Worm (Caenorhabditis elegans) whole organism, young adult: Measurements from ENCODE around the gene set-21.
A peak's percentile ranks its signal among the peaks of the same experiment; 100 is the strongest.

Experiments used
- B0336.3 ChIP-seq: fragments of 200-800 bp; sonication (Bioruptor generic); IDR thresholded peaks from 2 replicates; pipeline ENCODE4 v1.3.6; 2022; ENCODE audit warnings: missing genetic modification characterization, missing compliant biosample characterization
- C17E4.6 ChIP-seq: fragments of 200-800 bp; sonication (Bioruptor generic); IDR thresholded peaks from 2 replicates; pipeline ENCODE4 v1.3.6; 2022; ENCODE audit warnings: missing genetic modification reagents, missing genetic modification characterization, missing compliant biosample characterization
- F33H1.4 ChIP-seq: fragments of 200-800 bp; sonication (Bioruptor generic); IDR thresholded peaks from 2 replicates; pipeline ENCODE4 v1.3.6; 2022; ENCODE audit warnings: missing genetic modification reagents, missing genetic modification characterization, missing compliant biosample characterization
- K12H6.12 ChIP-seq: fragments of 200-800 bp; sonication (Bioruptor generic); optimal IDR thresholded peaks from 2 replicates; lab custom pipeline; 2018; ENCODE audit warnings: mild to moderate bottlenecking, missing genetic modification characterization, missing compliant biosample characterization
- Y53F4B.3 ChIP-seq: fragments of 200-800 bp; sonication (Bioruptor generic); IDR thresholded peaks from 2 replicates; pipeline ENCODE4 v1.3.6; 2022; ENCODE audit warnings: missing genetic modification reagents, missing genetic modification characterization, missing compliant biosample characterization
- ZK185.1 ChIP-seq: sonication (generic microtip); optimal IDR thresholded peaks from 2 replicates; lab custom pipeline; 2016; ENCODE audit warnings: mild to moderate bottlenecking, missing genetic modification characterization, missing compliant biosample characterization; ENCODE audit not compliant: poor library complexity, severe bottlenecking
- atf-7 ChIP-seq: sonication (generic microtip); optimal IDR thresholded peaks from 2 replicates; lab custom pipeline; 2017; ENCODE audit warnings: mild to moderate bottlenecking, missing genetic modification characterization, missing compliant biosample characterization
- athp-1 ChIP-seq: sonication (generic microtip); optimal IDR thresholded peaks from 2 replicates; lab custom pipeline; 2017; ENCODE audit warnings: mild to moderate bottlenecking, missing genetic modification characterization, missing compliant biosample characterization
- attf-5 ChIP-seq: fragments of 200-800 bp; sonication (Bioruptor generic); optimal IDR thresholded peaks from 2 replicates; lab custom pipeline; 2018; ENCODE audit warnings: mild to moderate bottlenecking, missing genetic modification characterization, missing compliant biosample characterization
- attf-6 ChIP-seq: fragments of 200-800 bp; sonication (Bioruptor generic); IDR thresholded peaks from 2 replicates; pipeline ENCODE4 v1.3.6; 2022; ENCODE audit warnings: missing genetic modification reagents, missing genetic modification characterization, missing compliant biosample characterization
- bed-1 ChIP-seq: fragments of 200-800 bp; sonication (Bioruptor generic); IDR thresholded peaks from 2 replicates; pipeline ENCODE4 v1.3.6; 2022; ENCODE audit warnings: missing genetic modification reagents, missing genetic modification characterization, missing compliant biosample characterization
- bed-2 ChIP-seq: fragments of 200-800 bp; sonication (Bioruptor generic); IDR thresholded peaks from 2 replicates; pipeline ENCODE4 v1.3.6; 2022; ENCODE audit warnings: missing genetic modification reagents, missing genetic modification characterization, missing compliant biosample characterization
- cebp-1 ChIP-seq, 2 experiments: fragments of 200-800 bp in 1 of 2; sonication (Bioruptor generic) in 1 of 2; sonication (generic microtip) in 1 of 2; IDR thresholded peaks in 1 of 2; optimal IDR thresholded peaks in 1 of 2; 2 replicates each; pipeline versions ENCODE4 v1.3.6 to Lab custom; 2017 to 2022; ENCODE audit warnings: missing compliant biosample characterization in 2 of 2, missing genetic modification characterization in 2 of 2, mild to moderate bottlenecking in 1 of 2, missing genetic modification reagents in 1 of 2, moderate library complexity in 1 of 2
- cebp-2 ChIP-seq: fragments of 200-800 bp; sonication (Bioruptor generic); IDR thresholded peaks from 2 replicates; pipeline ENCODE4 v1.3.6; 2022; ENCODE audit warnings: missing genetic modification characterization, missing compliant biosample characterization
- ceh-100 ChIP-seq: fragments of 200-800 bp; sonication (Bioruptor generic); IDR thresholded peaks from 2 replicates; pipeline ENCODE4 v1.3.6; 2022; ENCODE audit warnings: missing genetic modification reagents, missing genetic modification characterization, missing compliant biosample characterization
- dox-1 ChIP-seq: fragments of 200-800 bp; sonication (Bioruptor generic); IDR thresholded peaks from 2 replicates; pipeline ENCODE4 v1.3.6; 2022; ENCODE audit warnings: missing genetic modification reagents, missing genetic modification characterization, missing compliant biosample characterization
- egl-18 ChIP-seq: fragments of 200-800 bp; sonication (Bioruptor generic); IDR thresholded peaks from 2 replicates; pipeline ENCODE4 v1.3.6; 2022; ENCODE audit warnings: missing genetic modification reagents, missing genetic modification characterization, missing compliant biosample characterization
- egrh-3 ChIP-seq: fragments of 200-800 bp; sonication (Bioruptor generic); IDR thresholded peaks from 2 replicates; pipeline ENCODE4 v1.3.6; 2022; ENCODE audit warnings: missing genetic modification reagents, missing genetic modification characterization, missing compliant biosample characterization
- ets-4 ChIP-seq: fragments of 200-800 bp; sonication (Bioruptor generic); optimal IDR thresholded peaks from 2 replicates; lab custom pipeline; 2018; ENCODE audit warnings: mild to moderate bottlenecking, missing genetic modification characterization, missing compliant biosample characterization
- fkh-3 ChIP-seq: sonication (generic microtip); optimal IDR thresholded peaks from 2 replicates; lab custom pipeline; 2016; ENCODE audit warnings: mild to moderate bottlenecking, missing genetic modification characterization, missing compliant biosample characterization
- him-1 ChIP-seq: sonication (generic microtip); optimal IDR thresholded peaks from 2 replicates; lab custom pipeline; 2016; ENCODE audit warnings: missing genotype, missing genetic modification reagents, missing genetic modification characterization, missing compliant biosample characterization
- hmg-1.2 ChIP-seq: fragments of 200-800 bp; sonication (Bioruptor generic); IDR thresholded peaks from 2 replicates; pipeline ENCODE4 v1.3.6; 2022; ENCODE audit warnings: missing genetic modification reagents, missing genetic modification characterization, missing compliant biosample characterization
- hrde-1 ChIP-seq: sonication (generic microtip); optimal IDR thresholded peaks from 2 replicates; lab custom pipeline; 2016; ENCODE audit warnings: missing genetic modification characterization, mild to moderate bottlenecking, missing compliant biosample characterization, moderate library complexity, missing genotype, missing genetic modification reagents, borderline replicate concordance
- let-526 ChIP-seq: fragments of 200-800 bp; sonication (Bioruptor generic); IDR thresholded peaks from 2 replicates; pipeline ENCODE4 v1.3.6; 2022; ENCODE audit warnings: missing genetic modification reagents, missing genetic modification characterization, missing compliant biosample characterization
- lin-26 ChIP-seq: fragments of 200-800 bp; sonication (Bioruptor generic); IDR thresholded peaks from 2 replicates; pipeline ENCODE4 v1.3.6; 2022; ENCODE audit warnings: missing genetic modification reagents, missing genetic modification characterization, missing compliant biosample characterization
- lir-1 ChIP-seq: fragments of 200-800 bp; sonication (Bioruptor generic); conservative IDR thresholded peaks from 2 replicates; pipeline ENCODE4 v1.3.6; 2022; ENCODE audit warnings: missing genetic modification reagents, missing genetic modification characterization, missing compliant biosample characterization
- madf-10 ChIP-seq: sonication (generic microtip); optimal IDR thresholded peaks from 2 replicates; lab custom pipeline; 2016; ENCODE audit warnings: mild to moderate bottlenecking, missing genetic modification characterization, missing compliant biosample characterization
- madf-8 ChIP-seq: fragments of 200-800 bp; sonication (Bioruptor generic); conservative IDR thresholded peaks from 2 replicates; pipeline ENCODE4 v1.3.6; 2022; ENCODE audit warnings: missing genetic modification reagents, missing genetic modification characterization, missing compliant biosample characterization
- mcd-1 ChIP-seq: fragments of 200-800 bp; sonication (Bioruptor generic); IDR thresholded peaks from 2 replicates; pipeline ENCODE4 v1.3.6; 2022; ENCODE audit warnings: missing genetic modification reagents, missing genetic modification characterization, missing compliant biosample characterization
- mes-4 ChIP-seq: sonication (generic microtip); optimal IDR thresholded peaks from 2 replicates; lab custom pipeline; 2016; ENCODE audit warnings: missing genotype, missing genetic modification characterization, missing compliant biosample characterization
- nfya-2 ChIP-seq: fragments of 200-800 bp; sonication (Bioruptor generic); IDR thresholded peaks from 2 replicates; pipeline ENCODE4 v1.3.6; 2022; ENCODE audit warnings: missing genetic modification reagents, missing genetic modification characterization, missing compliant biosample characterization
- nhr-27 ChIP-seq: fragments of 200-800 bp; sonication (Bioruptor generic); optimal IDR thresholded peaks from 2 replicates; lab custom pipeline; 2018; ENCODE audit warnings: mild to moderate bottlenecking, missing genetic modification characterization, moderate library complexity, missing compliant biosample characterization
- nhr-80 ChIP-seq: sonication (generic microtip); optimal IDR thresholded peaks from 2 replicates; lab custom pipeline; 2016; ENCODE audit warnings: missing genetic modification characterization, missing compliant biosample characterization
- repo-1 ChIP-seq: sonication (generic microtip); optimal IDR thresholded peaks from 2 replicates; lab custom pipeline; 2017; ENCODE audit warnings: mild to moderate bottlenecking, missing genetic modification characterization, missing compliant biosample characterization
- rpc-1 ChIP-seq, 2 experiments: fragments of 150-350 bp in 1 of 2; sonication (generic microtip) in 1 of 2; optimal IDR thresholded peaks; 2 replicates each; lab custom pipeline; 2014 to 2018; ENCODE audit warnings: missing biosample characterization in 1 of 2, missing genetic modification characterization in 1 of 2, missing genetic modification reagents in 1 of 2, missing genotype in 1 of 2
- snpc-1.1 ChIP-seq: sonication (generic microtip); optimal IDR thresholded peaks from 2 replicates; lab custom pipeline; 2017; ENCODE audit warnings: missing genetic modification characterization, mild to moderate bottlenecking, missing compliant biosample characterization, antibody characterized with exemption, moderate library complexity, missing genotype, missing genetic modification reagents; ENCODE audit not compliant: insufficient read depth
- snpc-4 ChIP-seq, 5 experiments: fragments of 150-350 bp in 1 of 5; sonication (generic microtip) in 4 of 5; optimal IDR thresholded peaks; 2 replicates each; lab custom pipeline; 2014 to 2018; ENCODE audit warnings: missing genetic modification characterization in 5 of 5, missing biosample characterization in 3 of 5, antibody characterized with exemption in 2 of 5, mild to moderate bottlenecking in 2 of 5, missing compliant biosample characterization in 2 of 5, missing genotype in 2 of 5, moderate library complexity in 2 of 5, missing genetic modification reagents in 1 of 5
- somi-1 ChIP-seq: fragments of 200-800 bp; sonication (Bioruptor generic); optimal IDR thresholded peaks from 2 replicates; lab custom pipeline; 2018; ENCODE audit warnings: mild to moderate bottlenecking, missing genetic modification characterization, missing compliant biosample characterization
- sptf-2 ChIP-seq: fragments of 200-800 bp; sonication (Bioruptor generic); optimal IDR thresholded peaks from 2 replicates; lab custom pipeline; 2018; ENCODE audit warnings: mild to moderate bottlenecking, missing genetic modification characterization, missing compliant biosample characterization
- tbp1 ChIP-seq: fragments of 200-800 bp; sonication (Bioruptor generic); optimal IDR thresholded peaks from 2 replicates; lab custom pipeline; 2018; ENCODE audit warnings: mild to moderate bottlenecking, missing genetic modification characterization, missing compliant biosample characterization
- tbx-9 ChIP-seq: sonication (generic microtip); optimal IDR thresholded peaks from 2 replicates; lab custom pipeline; 2016; ENCODE audit warnings: borderline replicate concordance, missing genetic modification characterization, inconsistent platforms, missing compliant biosample characterization
- unc-62 ChIP-seq: fragments of 150-350 bp; optimal IDR thresholded peaks from 2 replicates; lab custom pipeline; 2014; ENCODE audit warnings: missing biosample characterization, missing genetic modification reagents, missing genetic modification characterization
- zfh-2 ChIP-seq: fragments of 200-800 bp; sonication (Bioruptor generic); conservative IDR thresholded peaks from 2 replicates; pipeline ENCODE4 v1.3.6; 2022; ENCODE audit warnings: missing genetic modification reagents, missing genetic modification characterization, missing compliant biosample characterization
- ztf-22 ChIP-seq: fragments of 200-800 bp; sonication (Bioruptor generic); optimal IDR thresholded peaks from 2 replicates; lab custom pipeline; 2018; ENCODE audit warnings: mild to moderate bottlenecking, missing genetic modification characterization, moderate library complexity, missing compliant biosample characterization
- ztf-26 ChIP-seq: sonication (generic microtip); optimal IDR thresholded peaks from 2 replicates; lab custom pipeline; 2017; ENCODE audit warnings: missing genetic modification characterization, missing compliant biosample characterization
- ztf-28 ChIP-seq: fragments of 200-800 bp; sonication (Bioruptor generic); IDR thresholded peaks from 2 replicates; pipeline ENCODE4 v1.3.6; 2022; ENCODE audit warnings: missing genetic modification reagents, missing genetic modification characterization, missing compliant biosample characterization

The set-21 gene

ce11 chrIV:4406054-4406539 lies 15.5 kb downstream of the set-21 start (continued):
- TF ChIP-seq rpc-1 (optimal IDR thresholded peaks at IDR 0.05; lab: Kevin White, UChicago) (no peak), rpc-1 (tag; optimal IDR thresholded peaks at IDR 0.05; lab: Kevin White, UChicago) (no peak), nfya-2 (no peak), C17E4.6 (GFP tag; lab: Robert Waterston, UW) (no peak), him-1 (tag; lab: Kevin White, UChicago) (no peak), ztf-26 (tag; lab: Kevin White, UChicago) (no peak), let-526 (GFP tag; lab: Robert Waterston, UW) (no peak), cebp-2 (no peak), F33H1.4 (GFP tag; lab: Robert Waterston, UW) (no peak; the same call in 1 of the 2 replicates), fkh-3 (no peak), egrh-3 (0 out of 2 replicates have a peak, but pooled peaks have one; percentile 8), hrde-1 (no peak), B0336.3 (GFP tag; lab: Robert Waterston, UW) (peak; percentile 32; the same call in 1 of the 2 replicates), ceh-100 (GFP tag; lab: Robert Waterston, UW) (no peak), unc-62 (GFP tag; lab: Kevin White, UChicago) (no peak), snpc-1.1 (tag; lab: Kevin White, UChicago) (no peak), tbp1 (GFP tag; lab: Kevin White, UChicago) (no peak), repo-1 (tag; lab: Kevin White, UChicago) (no peak), somi-1 (no peak), sptf-2 (no peak), ztf-22 (GFP tag; lab: Kevin White, UChicago) (peak; percentile 27), madf-8 (GFP tag; lab: Robert Waterston, UW) (no peak), nhr-27 (tag; lab: Kevin White, UChicago) (no peak), Y53F4B.3 (GFP tag; lab: Robert Waterston, UW) (no peak), tbx-9 (no peak), egl-18 (no peak), lir-1 (no peak), attf-6 (GFP tag; lab: Robert Waterston, UW) (no peak), bed-2 (GFP tag; lab: Robert Waterston, UW) (no peak), bed-1 (no peak)

- TF ChIP-seq mcd-1 (GFP tag; lab: Robert Waterston, UW) (peak; percentile 69), hmg-1.2 (GFP tag; lab: Robert Waterston, UW) (peak; percentile 63), madf-10 (tag; lab: Kevin White, UChicago) (peak; percentile 16), atf-7 (tag; lab: Kevin White, UChicago) (peak; percentile 21), mes-4 (no peak), Y53F4B.3 (GFP tag; lab: Robert Waterston, UW) (no peak), K12H6.12 (peak; percentile 11), snpc-4 (GFP tag; optimal IDR thresholded peaks at IDR 0.05; lab: Kevin White, UChicago) (no peak), snpc-4 (tag; optimal IDR thresholded peaks at IDR 0.05; lab: Kevin White, UChicago) (no peak), zfh-2 (GFP tag; lab: Robert Waterston, UW) (peak; percentile 93), egrh-3 (peak; percentile 77), dox-1 (GFP tag; lab: Robert Waterston, UW) (peak; percentile 76), cebp-1 (GFP tag; IDR thresholded peaks at IDR 0.05; lab: Robert Waterston, UW) (no peak), cebp-1 (tag; optimal IDR thresholded peaks at IDR 0.05; lab: Kevin White, UChicago) (peak; percentile 25), athp-1 (tag; lab: Kevin White, UChicago) (no peak), ZK185.1 (tag; lab: Kevin White, UChicago) (peak; percentile 61), ztf-28 (GFP tag; lab: Robert Waterston, UW) (no peak), nhr-80 (tag; lab: Kevin White, UChicago) (peak; percentile 60), tbp1 (GFP tag; lab: Kevin White, UChicago) (peak; percentile 34), attf-5 (GFP tag; lab: Kevin White, UChicago) (peak; percentile 13), ets-4 (GFP tag; lab: Kevin White, UChicago) (peak; percentile 6), lin-26 (GFP tag; lab: Robert Waterston, UW) (0 out of 2 replicates have a peak, but pooled peaks have one; percentile 17)
Observed at ce11 chrIV:4407055-4407461, 16.4 kb downstream of the set-21 start.
